Fruit fly (Drosophila melanogaster): ENCODE measurements around the gene CG8833.
A peak's percentile ranks its signal among the peaks of the same experiment; 100 is the strongest.

The CG8833 gene

dm6 chr3L:13923332-13924272 is 5.2 kb downstream of the CG8833 start (continued):
- TF ChIP-seq CG9437 (GFP tag; optimal IDR thresholded peaks at IDR 0.05) = peak; percentile 4
- 0 out of 2 replicates have a peak, but pooled peaks have one; percentile 43 for TF ChIP-seq E2f1 (GFP tag; IDR thresholded peaks at IDR 0.05)
- no peak for TF ChIP-seq lov (optimal IDR thresholded peaks at IDR 0.05)
- TF ChIP-seq lov (GFP tag; IDR thresholded peaks at IDR 0.05) = no peak
- TF ChIP-seq CG3281 (GFP tag; optimal IDR thresholded peaks at IDR 0.05) = peak; percentile 78
- TF ChIP-seq CG13287 (GFP tag; IDR thresholded peaks at IDR 0.05; ENCODE audit: partially characterized antibody) = no peak
- TF ChIP-seq oc (tag; optimal IDR thresholded peaks at IDR 0.05) = peak; percentile 43
- peak; percentile 25 for TF ChIP-seq CG18619 (GFP tag; optimal IDR thresholded peaks at IDR 0.05)
- peak; percentile 45; the same call in 1 of the 2 replicates for TF ChIP-seq ap (GFP tag; IDR thresholded peaks at IDR 0.05)
- TF ChIP-seq CG6175 (GFP tag; IDR thresholded peaks at IDR 0.05) = peak; percentile 37; the same call in 2 of the 3 replicates
- peak; percentile 57 for TF ChIP-seq Fer3 (tag; optimal IDR thresholded peaks at IDR 0.05)
- TF ChIP-seq HHEX (GFP tag; optimal IDR thresholded peaks at IDR 0.05) = peak; percentile 29
- TF ChIP-seq Spps (tag; optimal IDR thresholded peaks at IDR 0.05) = peak; percentile 46
- no peak for TF ChIP-seq CG2875 (GFP tag; optimal IDR thresholded peaks at IDR 0.05)
- peak; percentile 41 for TF ChIP-seq Fer1 (GFP tag; optimal IDR thresholded peaks at IDR 0.05)
- peak; percentile 79 for TF ChIP-seq toy (GFP tag; IDR thresholded peaks at IDR 0.05)
- TF ChIP-seq Scr (GFP tag; IDR thresholded peaks at IDR 0.05; ENCODE audit: partially characterized antibody) = no peak
- peak; percentile 54; the same call in 2 of the 3 replicates for TF ChIP-seq B-H1 (GFP tag; IDR thresholded peaks at IDR 0.05)
- TF ChIP-seq CG32532 (GFP tag; IDR thresholded peaks at IDR 0.05) = peak; percentile 93
- peak; percentile 44 for TF ChIP-seq jumu (GFP tag; optimal IDR thresholded peaks at IDR 0.05)
- peak; percentile 10 for TF ChIP-seq nom (GFP tag; optimal IDR thresholded peaks at IDR 0.05)
- TF ChIP-seq CG9932 (GFP tag; IDR thresholded peaks at IDR 0.05) = peak; percentile 93
- no peak for TF ChIP-seq hb (GFP tag; IDR thresholded peaks at IDR 0.05; ENCODE audit: partially characterized antibody)
- peak; percentile 70 for TF ChIP-seq Xrp1 (GFP tag; IDR thresholded peaks at IDR 0.05)
- TF ChIP-seq CG9876 (GFP tag; optimal IDR thresholded peaks at IDR 0.05) = no peak
- TF ChIP-seq gce (GFP tag; IDR thresholded peaks at IDR 0.05) = 0 out of 3 replicates have a peak, but pooled peaks have one; percentile 16
- peak; percentile 49 for TF ChIP-seq CG14710 (tag; optimal IDR thresholded peaks at IDR 0.05)
- TF ChIP-seq CG2678 (tag; optimal IDR thresholded peaks at IDR 0.05) = peak; percentile 73
- TF ChIP-seq CG7271 (tag; optimal IDR thresholded peaks at IDR 0.05) = no peak
- peak; percentile 77 for TF ChIP-seq CG11695 (GFP tag; IDR thresholded peaks at IDR 0.05)
- TF ChIP-seq gfzf (GFP tag; optimal IDR thresholded peaks at IDR 0.05) = no peak
- TF ChIP-seq Sox100B (GFP tag; optimal IDR thresholded peaks at IDR 0.05) = peak; percentile 21
- TF ChIP-seq otp (GFP tag; IDR thresholded peaks at IDR 0.05) = 0 out of 3 replicates have a peak, but pooled peaks have one; percentile 18
- peak; percentile 77 for TF ChIP-seq rib (GFP tag; IDR thresholded peaks at IDR 0.05)
- peak; percentile 76 for TF ChIP-seq CG14014 (GFP tag; IDR thresholded peaks at IDR 0.05)
- TF ChIP-seq ATbp (GFP tag; optimal IDR thresholded peaks at IDR 0.05) = no peak
- peak; percentile 38; the same call in 1 of the 2 replicates for TF ChIP-seq sisA (GFP tag; IDR thresholded peaks at IDR 0.05)
- peak; percentile 54 for TF ChIP-seq CG11504 (tag; optimal IDR thresholded peaks at IDR 0.05)
- TF ChIP-seq CG4730 (GFP tag; IDR thresholded peaks at IDR 0.05) = peak; percentile 54
- peak; percentile 58 for TF ChIP-seq ssp (GFP tag; IDR thresholded peaks at IDR 0.05)
- TF ChIP-seq scrt (GFP tag; optimal IDR thresholded peaks at IDR 0.05) = peak; percentile 59
- peak; percentile 10 for TF ChIP-seq dmrt11E (tag; optimal IDR thresholded peaks at IDR 0.05)
- 0 out of 4 replicates have a peak, but pooled peaks have one; percentile 42 for TF ChIP-seq chinmo (GFP tag; IDR thresholded peaks at IDR 0.05; ENCODE audit: partially characterized antibody)
- peak; percentile 43; the same call in 1 of the 4 replicates for TF ChIP-seq Gug (GFP tag; IDR thresholded peaks at IDR 0.05)
- TF ChIP-seq lbe (GFP tag; optimal IDR thresholded peaks at IDR 0.05) = peak; percentile 52
- TF ChIP-seq CG18599 (GFP tag; optimal IDR thresholded peaks at IDR 0.05) = peak; percentile 79
- TF ChIP-seq CG18764 (GFP tag; optimal IDR thresholded peaks at IDR 0.05) = peak; percentile 21

Measured in whole organism, embryonic.